Fruit fly (Drosophila melanogaster): ENCODE data around the gene CG13280.

CG13280 gene

dm6 chr2L:16817421-16818101, 3.3 kb downstream of the CG13280 start (continued):
- TF ChIP-seq Mes4 (GFP tag; optimal IDR thresholded peaks at IDR 0.05) (no peak), CG10267 (tag; optimal IDR thresholded peaks at IDR 0.05) (no peak), peb (GFP tag; IDR thresholded peaks at IDR 0.05) (no peak), CG8089 (GFP tag; optimal IDR thresholded peaks at IDR 0.05) (no peak), CG15011 (GFP tag; optimal IDR thresholded peaks at IDR 0.05) (no peak), CHES-1-like (GFP tag; optimal IDR thresholded peaks at IDR 0.05) (no peak), CG18262 (tag; optimal IDR thresholded peaks at IDR 0.05) (no peak), Taf1 (GFP tag; IDR thresholded peaks at IDR 0.05) (no peak), ase (GFP tag; IDR thresholded peaks at IDR 0.05) (no peak), chm (GFP tag; IDR thresholded peaks at IDR 0.05) (peak; percentile 18; the same call in 1 of the 2 replicates), Kr (GFP tag; optimal IDR thresholded peaks at IDR 0.05) (no peak), CG2116 (GFP tag; optimal IDR thresholded peaks at IDR 0.05) (no peak), nom (GFP tag; optimal IDR thresholded peaks at IDR 0.05) (no peak), CG31388 (GFP tag; optimal IDR thresholded peaks at IDR 0.05) (no peak), CG10462 (GFP tag; optimal IDR thresholded peaks at IDR 0.05) (no peak), sug (tag; optimal IDR thresholded peaks at IDR 0.05) (peak; percentile 37), CG1832 (GFP tag; optimal IDR thresholded peaks at IDR 0.05) (no peak), CG1529 (GFP tag; optimal IDR thresholded peaks at IDR 0.05) (no peak), mam (GFP tag; optimal IDR thresholded peaks at IDR 0.05) (peak; percentile 37), dysf (GFP tag; IDR thresholded peaks at IDR 0.05) (peak; percentile 59; the same call in 2 of the 3 replicates), sima (GFP tag; optimal IDR thresholded peaks at IDR 0.05) (no peak), org-1 (GFP tag; optimal IDR thresholded peaks at IDR 0.05) (no peak), stc (GFP tag; IDR thresholded peaks at IDR 0.05) (peak; percentile 9; the same call in 1 of the 2 replicates), fd102C (GFP tag; optimal IDR thresholded peaks at IDR 0.05) (no peak), tx (GFP tag; optimal IDR thresholded peaks at IDR 0.05) (no peak), h (optimal IDR thresholded peaks at IDR 0.05) (no peak), CG5180 (GFP tag; optimal IDR thresholded peaks at IDR 0.05) (no peak), chif (GFP tag; optimal IDR thresholded peaks at IDR 0.05) (no peak), CG17385 (GFP tag; optimal IDR thresholded peaks at IDR 0.05) (no peak), dimm (GFP tag; IDR thresholded peaks at IDR 0.05) (no peak), CG14050 (GFP tag; IDR thresholded peaks at IDR 0.05) (no peak), pnt (GFP tag; optimal IDR thresholded peaks at IDR 0.05) (no peak), ab (GFP tag; optimal IDR thresholded peaks at IDR 0.05) (no peak), CG18011 (GFP tag; optimal IDR thresholded peaks at IDR 0.05) (no peak), CG3281 (GFP tag; optimal IDR thresholded peaks at IDR 0.05) (peak; percentile 27), CG6689 (GFP tag; IDR thresholded peaks at IDR 0.05) (no peak; the same call in 1 of the 2 replicates), lab (GFP tag; optimal IDR thresholded peaks at IDR 0.05) (peak; percentile 9), vfl (GFP tag; optimal IDR thresholded peaks at IDR 0.05) (no peak), CG9817 (tag; optimal IDR thresholded peaks at IDR 0.05) (no peak), CrebB (tag; optimal IDR thresholded peaks at IDR 0.05) (no peak), hbn (GFP tag; IDR thresholded peaks at IDR 0.05; ENCODE audit: partially characterized antibody) (no peak), CG12299 (tag; optimal IDR thresholded peaks at IDR 0.05) (no peak), CG13624 (GFP tag; optimal IDR thresholded peaks at IDR 0.05) (no peak), Chrac-16 (GFP tag; optimal IDR thresholded peaks at IDR 0.05) (no peak), CoRest (tag; optimal IDR thresholded peaks at IDR 0.05) (peak; percentile 19), Hand (GFP tag; optimal IDR thresholded peaks at IDR 0.05) (no peak), CG12942 (GFP tag; optimal IDR thresholded peaks at IDR 0.05) (no peak), Bgb (GFP tag; IDR thresholded peaks at IDR 0.05; ENCODE audit: partially characterized antibody) (no peak), CG30431 (GFP tag; optimal IDR thresholded peaks at IDR 0.05) (no peak), lola (GFP tag; optimal IDR thresholded peaks at IDR 0.05) (no peak)

All from whole organism, embryonic.